Worm (Caenorhabditis elegans) whole organism, late embryonic: ENCODE results near the gene dmsr-5.

ENCODE experiments used
- ceh-30 ChIP-seq: fragments of 150-350 bp; optimal IDR thresholded peaks from 2 replicates; lab custom pipeline; 2014; ENCODE audit warnings: missing biosample characterization, missing genetic modification characterization
- ceh-9 ChIP-seq: sonication (generic microtip); optimal IDR thresholded peaks from 2 replicates; lab custom pipeline; 2016; ENCODE audit warnings: mild to moderate bottlenecking, missing genetic modification characterization, inconsistent platforms, missing compliant biosample characterization
- ets-4 ChIP-seq: sonication (generic microtip); optimal IDR thresholded peaks from 2 replicates; lab custom pipeline; 2016; ENCODE audit warnings: missing genetic modification characterization, missing compliant biosample characterization
- eyg-1 ChIP-seq: sonication (generic microtip); optimal IDR thresholded peaks from 2 replicates; lab custom pipeline; 2016; ENCODE audit warnings: missing genotype, missing genetic modification characterization, missing compliant biosample characterization
- fkh-10 ChIP-seq: fragments of 150-350 bp; optimal IDR thresholded peaks from 2 replicates; lab custom pipeline; 2014; ENCODE audit warnings: missing biosample characterization, missing genetic modification reagents, missing genetic modification characterization
- nhr-11 ChIP-seq: fragments of 150-350 bp; optimal IDR thresholded peaks from 2 replicates; lab custom pipeline; 2014; ENCODE audit warnings: missing biosample characterization, missing genetic modification characterization
- npax-4 ChIP-seq: sonication (generic microtip); optimal IDR thresholded peaks from 2 replicates; lab custom pipeline; 2016; ENCODE audit warnings: missing genetic modification characterization, missing compliant biosample characterization
- tbx-2 ChIP-seq: sonication (generic microtip); optimal IDR thresholded peaks from 2 replicates; lab custom pipeline; 2016; ENCODE audit warnings: missing genetic modification characterization, missing compliant biosample characterization
- unc-86 ChIP-seq: sonication (generic microtip); optimal IDR thresholded peaks from 2 replicates; lab custom pipeline; 2016; ENCODE audit warnings: missing genetic modification characterization, missing compliant biosample characterization

- no peak for TF ChIP-seq unc-86
- no peak for TF ChIP-seq ets-4 (tag; lab: Kevin White, UChicago)
- no peak for TF ChIP-seq eyg-1 (tag; lab: Kevin White, UChicago)
- no peak for TF ChIP-seq nhr-11
- no peak for TF ChIP-seq npax-4 (tag; lab: Kevin White, UChicago)
- TF ChIP-seq ceh-9: no peak
- TF ChIP-seq fkh-10 (GFP tag; lab: Kevin White, UChicago): no peak
- no peak for TF ChIP-seq tbx-2
- TF ChIP-seq ceh-30 (tag; lab: Kevin White, UChicago): no peak
Measured at ce11 chrIII:10983153-10983552, 11.9 kb downstream of the dmsr-5 start, which contains the start of gene col-92.
